Worm (Caenorhabditis elegans): ENCODE measurements around the gene sre-49.

DNA sequence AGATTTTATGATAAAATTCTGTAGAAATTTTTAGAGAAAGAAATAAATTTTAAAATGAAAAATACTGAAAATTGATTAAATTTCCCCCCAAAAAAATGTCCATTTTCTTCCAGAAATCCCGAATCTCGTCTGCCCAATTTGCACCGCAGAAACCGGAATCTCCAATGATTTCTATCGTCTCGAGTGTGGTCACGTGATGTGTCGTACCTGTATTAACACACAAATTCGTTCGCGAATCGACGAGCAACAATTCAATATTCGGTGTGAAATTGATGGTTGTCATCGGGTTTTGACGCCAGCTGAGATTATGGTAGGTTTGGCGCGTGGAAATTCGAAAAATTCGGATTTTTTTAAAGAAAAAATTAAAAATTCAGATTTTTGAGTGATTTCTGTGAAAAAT lies 22.1 kb upstream of the sre-49 start:
- TF ChIP-seq R02D3.7 (tag; optimal IDR thresholded peaks at IDR 0.05) (no peak), nhr-237 (tag; optimal IDR thresholded peaks at IDR 0.05) (no peak), aly-2 (tag; optimal IDR thresholded peaks at IDR 0.05) (no peak), nhr-25 (tag; optimal IDR thresholded peaks at IDR 0.05) (no peak), ZK546.5 (tag; optimal IDR thresholded peaks at IDR 0.05) (no peak), elt-1 (tag; optimal IDR thresholded peaks at IDR 0.05) (no peak), ceh-82 (tag; optimal IDR thresholded peaks at IDR 0.05) (no peak), nhr-11 (tag; optimal IDR thresholded peaks at IDR 0.05) (no peak), mdl-1 (tag; optimal IDR thresholded peaks at IDR 0.05) (no peak), lin-39 (tag; optimal IDR thresholded peaks at IDR 0.05) (no peak), unc-62 (GFP tag; optimal IDR thresholded peaks at IDR 0.05) (no peak), lin-13 (GFP tag; optimal IDR thresholded peaks at IDR 0.05) (no peak), nhr-12 (tag; optimal IDR thresholded peaks at IDR 0.05) (no peak), mab-5 (tag; optimal IDR thresholded peaks at IDR 0.05) (no peak)
